Fruit fly (Drosophila melanogaster): Measurements from ENCODE around the gene CG42446.

Gene CG42446

DNA sequence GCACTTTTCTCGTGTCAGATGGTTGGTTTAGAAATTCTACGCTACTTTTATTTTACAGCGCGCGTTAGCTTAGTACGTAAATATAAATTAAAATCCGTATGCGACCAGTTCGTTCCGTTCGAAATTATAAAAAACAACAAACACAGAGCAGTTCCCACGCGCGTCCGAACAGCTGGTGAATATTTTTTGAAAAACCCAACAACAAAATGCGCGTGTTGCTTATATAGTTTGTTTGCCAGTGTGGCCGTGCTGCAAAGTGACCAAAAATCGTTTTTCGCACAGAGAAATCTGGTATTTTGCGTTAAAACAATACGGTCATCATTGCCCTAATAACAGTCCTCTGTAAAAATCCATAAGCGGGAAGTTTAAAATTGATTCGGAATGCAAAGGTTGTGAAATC, 21.6 kb downstream of the CG42446 start (continued):
- TF ChIP-seq CG11723 (GFP tag; optimal IDR thresholded peaks at IDR 0.05): no peak
- TF ChIP-seq Sox102F (GFP tag; optimal IDR thresholded peaks at IDR 0.05): no peak
- TF ChIP-seq CG3726 (GFP tag; IDR thresholded peaks at IDR 0.05): no peak
- TF ChIP-seq CG15514 (GFP tag; optimal IDR thresholded peaks at IDR 0.05): peak; percentile 77
- no peak for TF ChIP-seq exex (tag; optimal IDR thresholded peaks at IDR 0.05)
- TF ChIP-seq vvl (GFP tag; IDR thresholded peaks at IDR 0.05): no peak; the same call in 1 of the 2 replicates
- TF ChIP-seq Meics (GFP tag; optimal IDR thresholded peaks at IDR 0.05): no peak
- no peak for TF ChIP-seq CG14965 (GFP tag; optimal IDR thresholded peaks at IDR 0.05; ENCODE audit: borderline replicate concordance)
- no peak for TF ChIP-seq ac (GFP tag; optimal IDR thresholded peaks at IDR 0.05)
- TF ChIP-seq trh (GFP tag; optimal IDR thresholded peaks at IDR 0.05): no peak
- no peak for TF ChIP-seq CG12219 (GFP tag; optimal IDR thresholded peaks at IDR 0.05)
- TF ChIP-seq CG8359 (GFP tag; optimal IDR thresholded peaks at IDR 0.05; ENCODE audit: borderline replicate concordance): no peak
- TF ChIP-seq Rfx (GFP tag; IDR thresholded peaks at IDR 0.05): no peak
- TF ChIP-seq sima (GFP tag; optimal IDR thresholded peaks at IDR 0.05): no peak
- no peak for TF ChIP-seq CG15479 (GFP tag; optimal IDR thresholded peaks at IDR 0.05)
- peak; percentile 23 for TF ChIP-seq B-H2 (GFP tag; optimal IDR thresholded peaks at IDR 0.05)
- no peak; the same call in 2 of the 3 replicates for TF ChIP-seq CG6791 (GFP tag; IDR thresholded peaks at IDR 0.05; ENCODE audit: partially characterized antibody)
- no peak for TF ChIP-seq dmrt99B (tag; optimal IDR thresholded peaks at IDR 0.05)
- no peak for TF ChIP-seq ems (GFP tag; optimal IDR thresholded peaks at IDR 0.05)
- 0 out of 3 replicates have a peak, but pooled peaks have one; percentile 22 for TF ChIP-seq ci (GFP tag; IDR thresholded peaks at IDR 0.05)
- peak; percentile 25 for TF ChIP-seq grau (tag; optimal IDR thresholded peaks at IDR 0.05)
- no peak for TF ChIP-seq lilli (GFP tag; optimal IDR thresholded peaks at IDR 0.05)
- TF ChIP-seq Bdp1 (GFP tag; optimal IDR thresholded peaks at IDR 0.05): no peak
- TF ChIP-seq CG9817 (tag; optimal IDR thresholded peaks at IDR 0.05): no peak
- no peak for TF ChIP-seq bab2 (GFP tag; optimal IDR thresholded peaks at IDR 0.05)
- no peak for TF ChIP-seq Hey (tag; optimal IDR thresholded peaks at IDR 0.05)
- no peak for TF ChIP-seq CG6654 (GFP tag; optimal IDR thresholded peaks at IDR 0.05)
- no peak for TF ChIP-seq CG43689 (GFP tag; IDR thresholded peaks at IDR 0.05)
- TF ChIP-seq pho (GFP tag; optimal IDR thresholded peaks at IDR 0.05): no peak
- no peak for TF ChIP-seq CG7987 (GFP tag; optimal IDR thresholded peaks at IDR 0.05)
- no peak for TF ChIP-seq slp2 (GFP tag; optimal IDR thresholded peaks at IDR 0.05)
- TF ChIP-seq Sox100B (GFP tag; optimal IDR thresholded peaks at IDR 0.05): no peak
- no peak for TF ChIP-seq CG10431 (GFP tag; optimal IDR thresholded peaks at IDR 0.05)
- no peak for TF ChIP-seq ro (GFP tag; IDR thresholded peaks at IDR 0.05)
- no peak for TF ChIP-seq CG9609 (GFP tag; optimal IDR thresholded peaks at IDR 0.05)
- no peak for TF ChIP-seq CG16863 (GFP tag; optimal IDR thresholded peaks at IDR 0.05)
- TF ChIP-seq CG16813 (GFP tag; IDR thresholded peaks at IDR 0.05; ENCODE audit: partially characterized antibody): no peak
- no peak for TF ChIP-seq CG6854 (GFP tag; optimal IDR thresholded peaks at IDR 0.05)
- no peak for TF ChIP-seq crc (GFP tag; optimal IDR thresholded peaks at IDR 0.05)
- no peak for TF ChIP-seq wdn (GFP tag; IDR thresholded peaks at IDR 0.05)
- no peak for TF ChIP-seq CG17802 (tag; optimal IDR thresholded peaks at IDR 0.05)
- no peak for TF ChIP-seq Taf1 (GFP tag; IDR thresholded peaks at IDR 0.05)
- TF ChIP-seq kay (GFP tag; optimal IDR thresholded peaks at IDR 0.05): no peak
- peak; percentile 97 for TF ChIP-seq Dp (GFP tag; optimal IDR thresholded peaks at IDR 0.05)
- no peak for TF ChIP-seq D (optimal IDR thresholded peaks at IDR 0.05)
- TF ChIP-seq D (GFP tag; optimal IDR thresholded peaks at IDR 0.05): no peak
- TF ChIP-seq bbx (GFP tag; IDR thresholded peaks at IDR 0.05; ENCODE audit: partially characterized antibody): peak; percentile 52; the same call in 1 of the 2 replicates
- no peak for TF ChIP-seq stc (GFP tag; IDR thresholded peaks at IDR 0.05)
- TF ChIP-seq CG5180 (GFP tag; optimal IDR thresholded peaks at IDR 0.05): no peak
- TF ChIP-seq nerfin-2 (GFP tag; IDR thresholded peaks at IDR 0.05; ENCODE audit: partially characterized antibody): no peak
- TF ChIP-seq CG13624 (GFP tag; optimal IDR thresholded peaks at IDR 0.05): no peak
